Fruit fly (Drosophila melanogaster): ENCODE results near the gene spn-A.

- TF ChIP-seq CG34422 (GFP tag; IDR thresholded peaks at IDR 0.05) (no peak), Elba2 (GFP tag; optimal IDR thresholded peaks at IDR 0.05) (no peak), Hr78 (GFP tag; optimal IDR thresholded peaks at IDR 0.05) (no peak), Optix (GFP tag; IDR thresholded peaks at IDR 0.05) (no peak), sug (tag; optimal IDR thresholded peaks at IDR 0.05) (no peak), gsb (GFP tag; IDR thresholded peaks at IDR 0.05) (no peak), Hey (tag; optimal IDR thresholded peaks at IDR 0.05) (no peak)
These were observed 14.4 kb upstream of the spn-A start for dm6 chr3R:30070198-30070597.
